Fruit fly (Drosophila melanogaster) whole organism, embryonic: ENCODE data around the gene Etl1.
A peak's percentile ranks its signal among the peaks of the same experiment; 100 is the strongest.

Experiments
- C15 ChIP-seq: fragments of 200-800 bp; sonication (Bioruptor generic); IDR thresholded peaks from 3 replicates; pipeline ENCODE4 v1.3.6; 2022; ENCODE audit warnings: missing biosample characterization, missing genetic modification characterization
- CG1024 ChIP-seq: fragments of 200-800 bp; sonication (Bioruptor generic); IDR thresholded peaks from 2 replicates; pipeline ENCODE4 v1.3.6; 2022; ENCODE audit warnings: missing biosample characterization, missing genetic modification characterization
- CG10543 ChIP-seq: fragments of 200-800 bp; sonication (Bioruptor generic); optimal IDR thresholded peaks from 3 replicates; lab custom pipeline; 2017; ENCODE audit warnings: missing biosample characterization, mild to moderate bottlenecking, missing genetic modification characterization, moderate library complexity
- CG10979 ChIP-seq: fragments of 200-800 bp; sonication (Bioruptor generic); optimal IDR thresholded peaks from 2 replicates; lab custom pipeline; 2018; ENCODE audit warnings: missing biosample characterization, mild to moderate bottlenecking, missing genetic modification characterization, moderate library complexity
- CG11456 ChIP-seq: fragments of 200-800 bp; sonication (Bioruptor generic); IDR thresholded peaks from 3 replicates; pipeline ENCODE4 v1.3.6; 2022; ENCODE audit warnings: missing biosample characterization, missing genetic modification characterization
- CG11723 ChIP-seq: fragments of 200-800 bp; sonication (Bioruptor generic); optimal IDR thresholded peaks from 2 replicates; lab custom pipeline; 2017; ENCODE audit warnings: missing biosample characterization, mild to moderate bottlenecking, missing genetic modification characterization
- CG13287 ChIP-seq: fragments of 200-800 bp; sonication (Bioruptor generic); IDR thresholded peaks from 2 replicates; pipeline ENCODE4 v1.3.6; 2022; ENCODE audit warnings: missing biosample characterization, missing genetic modification characterization; ENCODE audit not compliant: partially characterized antibody
- CG13894 ChIP-seq: fragments of 200-800 bp; sonication (Bioruptor generic); optimal IDR thresholded peaks from 3 replicates; lab custom pipeline; 2018; ENCODE audit warnings: missing biosample characterization, mild to moderate bottlenecking, missing genetic modification characterization, moderate library complexity
- CG14014 ChIP-seq: fragments of 200-800 bp; sonication (Bioruptor generic); IDR thresholded peaks from 2 replicates; pipeline ENCODE4 v1.3.6; 2022; ENCODE audit warnings: missing biosample characterization, missing genetic modification characterization
- CG15514 ChIP-seq: fragments of 200-800 bp; sonication (Bioruptor generic); optimal IDR thresholded peaks from 3 replicates; lab custom pipeline; 2017; ENCODE audit warnings: missing biosample characterization, missing genetic modification characterization, mild to moderate bottlenecking, moderate library complexity, missing genetic modification reagents
- CG1647 ChIP-seq: fragments of 200-800 bp; sonication (Bioruptor generic); optimal IDR thresholded peaks from 3 replicates; lab custom pipeline; 2016; ENCODE audit warnings: missing biosample characterization, missing genetic modification characterization
- CG17361 ChIP-seq: fragments of 200-800 bp; sonication (Bioruptor generic); IDR thresholded peaks from 3 replicates; pipeline ENCODE4 v1.3.6; 2022; ENCODE audit warnings: missing biosample characterization, missing genetic modification characterization
- CG17568 ChIP-seq: fragments of 200-800 bp; sonication (Bioruptor generic); optimal IDR thresholded peaks from 2 replicates; lab custom pipeline; 2018; ENCODE audit warnings: missing biosample characterization, mild to moderate bottlenecking, missing genetic modification characterization, moderate library complexity
- CG1792 ChIP-seq: fragments of 200-800 bp; sonication (Bioruptor generic); optimal IDR thresholded peaks from 2 replicates; lab custom pipeline; 2016; ENCODE audit warnings: missing biosample characterization, missing genetic modification characterization
- CG1832 ChIP-seq: fragments of 200-800 bp; sonication (Bioruptor generic); optimal IDR thresholded peaks from 2 replicates; lab custom pipeline; 2017; ENCODE audit warnings: missing biosample characterization, mild to moderate bottlenecking, missing genetic modification characterization, inconsistent platforms
- CG31365 ChIP-seq: fragments of 200-800 bp; sonication (Bioruptor generic); optimal IDR thresholded peaks from 2 replicates; lab custom pipeline; 2018; ENCODE audit warnings: missing biosample characterization, mild to moderate bottlenecking, missing genetic modification characterization
- CG3726 ChIP-seq: fragments of 200-800 bp; sonication (Bioruptor generic); IDR thresholded peaks from 3 replicates; pipeline ENCODE4, ENCODE4 v1.3.6; 2022; ENCODE audit warnings: missing biosample characterization, missing genetic modification characterization
- CG4328 ChIP-seq: fragments of 200-800 bp; sonication (Bioruptor generic); optimal IDR thresholded peaks from 3 replicates; lab custom pipeline; 2017; ENCODE audit warnings: missing biosample characterization, missing genetic modification reagents, missing genetic modification characterization
- CG4360 ChIP-seq: fragments of 200-800 bp; sonication (Bioruptor generic); IDR thresholded peaks from 2 replicates; pipeline ENCODE4 v1.3.6; 2022; ENCODE audit warnings: missing biosample characterization, missing genetic modification characterization
- CG6683 ChIP-seq: fragments of 200-800 bp; sonication (Bioruptor generic); optimal IDR thresholded peaks from 2 replicates; lab custom pipeline; 2017; ENCODE audit warnings: missing biosample characterization, mild to moderate bottlenecking, missing genetic modification characterization, missing genetic modification reagents
- CTCF ChIP-seq: fragments of 200-800 bp; sonication (Bioruptor generic); optimal IDR thresholded peaks from 2 replicates; lab custom pipeline; 2017; ENCODE audit warnings: missing biosample characterization, mild to moderate bottlenecking, missing genetic modification characterization, moderate library complexity
- CoRest ChIP-seq: fragments of 200-800 bp; sonication (Bioruptor generic); optimal IDR thresholded peaks from 3 replicates; lab custom pipeline; 2018; ENCODE audit warnings: missing biosample characterization, mild to moderate bottlenecking, missing genetic modification characterization, moderate library complexity
- D ChIP-seq, 2 experiments: fragments of 200-800 bp in 1 of 2; fragments of >200 bp in 1 of 2; sonication (Bioruptor generic) in 1 of 2; optimal IDR thresholded peaks; 2 replicates in 1 of 2; 3 replicates in 1 of 2; lab custom pipeline; 2017; ENCODE audit warnings: mild to moderate bottlenecking in 1 of 2, missing biosample characterization in 1 of 2, missing genetic modification characterization in 1 of 2, missing genetic modification reagents in 1 of 2
- D19B ChIP-seq: fragments of 200-800 bp; sonication (Bioruptor generic); optimal IDR thresholded peaks from 2 replicates; lab custom pipeline; 2017; ENCODE audit warnings: missing biosample characterization, mild to moderate bottlenecking, missing genetic modification characterization
- Dad ChIP-seq: fragments of 200-800 bp; sonication (Bioruptor generic); optimal IDR thresholded peaks from 3 replicates; lab custom pipeline; 2016; ENCODE audit warnings: missing biosample characterization, missing genetic modification characterization
- E2f2 ChIP-seq: fragments of 200-800 bp; sonication (Bioruptor generic); IDR thresholded peaks from 2 replicates; pipeline ENCODE4 v1.3.6; 2022; ENCODE audit warnings: missing biosample characterization, missing genetic modification characterization
- Fer1 ChIP-seq: fragments of 200-800 bp; sonication (Bioruptor generic); optimal IDR thresholded peaks from 2 replicates; lab custom pipeline; 2017; ENCODE audit warnings: missing biosample characterization, mild to moderate bottlenecking, missing genetic modification characterization
- HmgD ChIP-seq: fragments of 200-800 bp; sonication (Bioruptor generic); optimal IDR thresholded peaks from 3 replicates; lab custom pipeline; 2016; ENCODE audit warnings: missing biosample characterization, missing genetic modification characterization
- Hmx ChIP-seq: fragments of 200-800 bp; sonication (Bioruptor generic); optimal IDR thresholded peaks from 2 replicates; lab custom pipeline; 2016; ENCODE audit warnings: missing biosample characterization, missing genetic modification characterization
- MTF-1 ChIP-seq: fragments of 200-800 bp; sonication (Bioruptor generic); optimal IDR thresholded peaks from 2 replicates; lab custom pipeline; 2018; ENCODE audit warnings: missing biosample characterization, mild to moderate bottlenecking, missing genetic modification characterization, borderline replicate concordance
- Meics ChIP-seq: fragments of 200-800 bp; sonication (Bioruptor generic); optimal IDR thresholded peaks from 2 replicates; lab custom pipeline; 2017; ENCODE audit warnings: missing biosample characterization, mild to moderate bottlenecking, missing genetic modification characterization
- Sry-β ChIP-seq: fragments of 200-800 bp; sonication (Bioruptor generic); optimal IDR thresholded peaks from 2 replicates; lab custom pipeline; 2018; ENCODE audit warnings: missing biosample characterization, mild to moderate bottlenecking, missing genetic modification characterization, moderate library complexity
- bcd ChIP-seq: fragments of 200-800 bp; sonication (Bioruptor generic); optimal IDR thresholded peaks from 2 replicates; lab custom pipeline; 2017; ENCODE audit warnings: missing biosample characterization, mild to moderate bottlenecking, missing genetic modification characterization
- bsh ChIP-seq, 2 experiments: fragments of 200-800 bp; sonication (Bioruptor generic); optimal IDR thresholded peaks; 2 replicates each; lab custom pipeline; 2017 to 2018; ENCODE audit warnings: mild to moderate bottlenecking in 2 of 2, missing biosample characterization in 2 of 2, missing genetic modification characterization in 2 of 2, moderate library complexity in 1 of 2
- btn ChIP-seq: fragments of 200-800 bp; sonication (Bioruptor generic); optimal IDR thresholded peaks from 2 replicates; lab custom pipeline; 2016; ENCODE audit warnings: missing biosample characterization, missing genetic modification characterization
- dan ChIP-seq: fragments of 200-800 bp; sonication (Bioruptor generic); IDR thresholded peaks from 2 replicates; pipeline ENCODE4 v1.3.6; 2022; ENCODE audit warnings: missing biosample characterization, missing genetic modification characterization
- exex ChIP-seq: fragments of 200-800 bp; sonication (Bioruptor generic); optimal IDR thresholded peaks from 4 replicates; lab custom pipeline; 2018; ENCODE audit warnings: missing biosample characterization, mild to moderate bottlenecking, missing genetic modification characterization, moderate library complexity
- gce ChIP-seq: fragments of 200-800 bp; sonication (Bioruptor generic); IDR thresholded peaks from 3 replicates; pipeline ENCODE4 v1.3.6; 2022; ENCODE audit warnings: missing biosample characterization, missing genetic modification characterization
- jigr1 ChIP-seq: fragments of 200-800 bp; sonication (Bioruptor generic); IDR thresholded peaks from 3 replicates; pipeline ENCODE4 v1.3.6; 2022; ENCODE audit warnings: missing biosample characterization, missing genetic modification characterization
- kah ChIP-seq: fragments of 200-800 bp; sonication (Bioruptor generic); optimal IDR thresholded peaks from 2 replicates; lab custom pipeline; 2018; ENCODE audit warnings: missing biosample characterization, mild to moderate bottlenecking, missing genetic modification characterization
- lmd ChIP-seq: fragments of 200-800 bp; sonication (Bioruptor generic); IDR thresholded peaks from 2 replicates; pipeline ENCODE4 v1.3.6; 2022; ENCODE audit warnings: missing biosample characterization, missing genetic modification characterization
- lov ChIP-seq, 2 experiments: fragments of 200-800 bp in 1 of 2; fragments of >200 bp in 1 of 2; sonication (Bioruptor generic) in 1 of 2; IDR thresholded peaks in 1 of 2; optimal IDR thresholded peaks in 1 of 2; 2 replicates in 1 of 2; 3 replicates in 1 of 2; pipeline versions ENCODE4 v1.3.6 to Lab custom; 2017 to 2022; ENCODE audit warnings: missing biosample characterization in 1 of 2, missing genetic modification characterization in 1 of 2
- mirr ChIP-seq: fragments of 200-800 bp; sonication (Bioruptor generic); optimal IDR thresholded peaks from 3 replicates; lab custom pipeline; 2018; ENCODE audit warnings: missing biosample characterization, mild to moderate bottlenecking, missing genetic modification characterization
- row ChIP-seq: fragments of 200-800 bp; sonication (Bioruptor generic); IDR thresholded peaks from 3 replicates; pipeline ENCODE4 v1.3.6; 2022; ENCODE audit warnings: missing biosample characterization, missing genetic modification characterization
- salm ChIP-seq: fragments of 200-800 bp; sonication (Bioruptor generic); optimal IDR thresholded peaks from 2 replicates; lab custom pipeline; 2018; ENCODE audit warnings: missing biosample characterization, mild to moderate bottlenecking, missing genetic modification characterization
- tna ChIP-seq: fragments of 200-800 bp; sonication (Bioruptor generic); IDR thresholded peaks from 2 replicates; pipeline ENCODE4 v1.3.6; 2022; ENCODE audit warnings: missing biosample characterization, missing genetic modification characterization; ENCODE audit not compliant: partially characterized antibody
- trem ChIP-seq: fragments of 200-800 bp; optimal IDR thresholded peaks from 3 replicates; lab custom pipeline; 2019; ENCODE audit warnings: missing biosample characterization, mild to moderate bottlenecking, missing genetic modification characterization, moderate library complexity
- tup ChIP-seq: fragments of 200-800 bp; sonication (Bioruptor generic); optimal IDR thresholded peaks from 2 replicates; lab custom pipeline; 2016; ENCODE audit warnings: missing biosample characterization, mild to moderate bottlenecking, missing genetic modification characterization, moderate library complexity
- tx ChIP-seq: fragments of 200-800 bp; sonication (Bioruptor generic); optimal IDR thresholded peaks from 2 replicates; lab custom pipeline; 2016; ENCODE audit warnings: missing biosample characterization, missing genetic modification characterization

Etl1 gene

DNA sequence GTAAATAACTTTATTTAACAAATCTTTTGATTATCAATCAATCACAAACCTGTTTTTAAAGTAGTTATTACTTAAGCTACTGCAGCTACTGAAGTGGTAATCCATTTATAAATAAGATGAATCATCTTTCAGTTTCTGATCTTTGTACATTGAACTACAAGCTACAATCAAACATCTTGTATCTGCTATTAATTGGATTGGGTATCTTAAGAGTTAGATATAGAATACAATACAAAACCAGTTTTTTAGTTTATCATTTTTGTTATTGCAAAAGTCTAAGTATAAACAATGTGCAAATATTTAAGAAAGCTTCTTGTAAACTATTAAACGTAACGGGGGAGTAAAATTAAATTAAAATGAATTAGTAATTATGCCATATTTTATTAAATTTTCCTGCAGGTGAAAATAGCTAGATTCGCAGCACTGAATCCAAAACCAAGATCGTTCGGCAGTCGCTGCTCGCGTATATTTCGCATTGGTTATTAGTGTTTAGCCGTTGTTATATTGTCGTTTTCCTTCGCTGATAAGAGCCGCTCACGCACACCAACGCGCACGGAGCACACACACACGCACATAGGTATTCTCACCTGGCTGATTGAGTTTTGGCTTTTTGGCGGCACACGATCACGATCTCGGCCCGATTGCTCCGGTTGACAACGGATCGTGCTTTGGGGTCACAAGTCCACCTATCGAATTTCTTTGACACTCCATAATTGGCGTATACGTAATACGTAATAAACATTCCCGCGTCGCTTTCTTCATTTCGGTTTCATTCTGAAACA lies 35.5 kb upstream of the Etl1 start (continued):
- TF ChIP-seq Fer1 (no peak), CG13894 (tag; lab: Kevin White, UChicago) (peak; percentile 52), CG11723 (GFP tag; lab: Kevin White, UChicago) (no peak), dan (GFP tag; lab: Robert Waterston, UW) (no peak), CoRest (tag; lab: Kevin White, UChicago) (no peak), CG10979 (tag; lab: Kevin White, UChicago) (no peak), CG13287 (no peak; the same call in 1 of the 2 replicates), CG17361 (peak; percentile 22; the same call in 1 of the 3 replicates), CG4360 (GFP tag; lab: Robert Waterston, UW) (no peak), jigr1 (GFP tag; lab: Robert Waterston, UW) (no peak), C15 (no peak), salm (no peak), kah (GFP tag; lab: Kevin White, UChicago) (no peak), CG6683 (no peak), Hmx (GFP tag; lab: Kevin White, UChicago) (no peak), CG15514 (GFP tag; lab: Kevin White, UChicago) (no peak), lov (optimal IDR thresholded peaks at IDR 0.05; lab: Kevin White, UChicago) (no peak), lov (GFP tag; IDR thresholded peaks at IDR 0.05; lab: Robert Waterston, UW) (no peak), row (peak; percentile 60), CTCF (GFP tag; lab: Kevin White, UChicago) (no peak), mirr (GFP tag; lab: Kevin White, UChicago) (peak; percentile 81), CG1792 (GFP tag; lab: Kevin White, UChicago) (no peak), gce (no peak), CG17568 (GFP tag; lab: Kevin White, UChicago) (no peak), CG3726 (GFP tag; lab: Robert Waterston, UW) (no peak), CG1832 (GFP tag; lab: Kevin White, UChicago) (no peak), Dad (GFP tag; lab: Kevin White, UChicago) (no peak), tx (GFP tag; lab: Kevin White, UChicago) (no peak), bsh (GFP tag; optimal IDR thresholded peaks at IDR 0.05; lab: Kevin White, UChicago) (no peak), CG1647 (GFP tag; lab: Kevin White, UChicago) (no peak), CG31365 (no peak), exex (tag; lab: Kevin White, UChicago) (peak; percentile 84), HmgD (GFP tag; lab: Kevin White, UChicago) (no peak), Meics (GFP tag; lab: Kevin White, UChicago) (peak; percentile 9), CG14014 (no peak), CG1024 (no peak), CG11456 (GFP tag; lab: Robert Waterston, UW) (no peak), bcd (GFP tag; lab: Kevin White, UChicago) (no peak), Sry-β (peak; percentile 86), CG4328 (GFP tag; lab: Kevin White, UChicago) (no peak), trem (tag; lab: Kevin White, UChicago) (no peak), D19B (no peak), D (optimal IDR thresholded peaks at IDR 0.05; lab: Kevin White, UChicago) (no peak), D (GFP tag; optimal IDR thresholded peaks at IDR 0.05; lab: Kevin White, UChicago) (no peak), btn (GFP tag; lab: Kevin White, UChicago) (no peak), MTF-1 (GFP tag; lab: Kevin White, UChicago) (no peak), CG10543 (peak; percentile 27), E2f2 (GFP tag; lab: Robert Waterston, UW) (no peak), tup (GFP tag; lab: Kevin White, UChicago) (no peak), tna (GFP tag; lab: Robert Waterston, UW) (no peak), lmd (GFP tag; lab: Robert Waterston, UW) (no peak)
